Fruit fly (Drosophila melanogaster): Measurements from ENCODE around the gene CG13024.

CG13024 gene

dm6 chr3L:16782218-16782763 lies 46.6 kb downstream of the CG13024 start:
- no peak for TF ChIP-seq CTCF (optimal IDR thresholded peaks at IDR 0.05)
- no peak for TF ChIP-seq CG8478 (optimal IDR thresholded peaks at IDR 0.05)

- no peak for TF ChIP-seq CG8478 (optimal IDR thresholded peaks at IDR 0.05)
- TF ChIP-seq CTCF (optimal IDR thresholded peaks at IDR 0.05): no peak
These were observed 48.6 kb downstream of the CG13024 start for dm6 chr3L:16780317-16780716.

dm6 chr3L:16779704-16780173 lies 49.1 kb downstream of the CG13024 start, which contains the start of the genes mus302 and CG9705:
Gene mus302, minus strand, starts transcription at chr3L:16779736.
Gene CG9705, plus strand, starts transcription at chr3L:16780100.
- TF ChIP-seq CG8478 (optimal IDR thresholded peaks at IDR 0.05) (no peak), CTCF (optimal IDR thresholded peaks at IDR 0.05) (no peak)

dm6 chr3L:16772755-16773523 lies 55.9 kb downstream of the CG13024 start:
- TF ChIP-seq CG8478 (optimal IDR thresholded peaks at IDR 0.05) (no peak), CTCF (optimal IDR thresholded peaks at IDR 0.05) (no peak)

- no peak for TF ChIP-seq CG8478 (optimal IDR thresholded peaks at IDR 0.05)
- peak; percentile 88 to 94 for TF ChIP-seq CTCF (optimal IDR thresholded peaks at IDR 0.05)
These were observed 59.0 kb downstream of the CG13024 start for dm6 chr3L:16769866-16770265.

dm6 chr3L:16768001-16768652 lies 60.7 kb downstream of the CG13024 start:
- TF ChIP-seq CG8478 (optimal IDR thresholded peaks at IDR 0.05): no peak
- no peak for TF ChIP-seq CTCF (optimal IDR thresholded peaks at IDR 0.05)

- TF ChIP-seq CG8478 (optimal IDR thresholded peaks at IDR 0.05) (no peak), CTCF (optimal IDR thresholded peaks at IDR 0.05) (no peak)
These were observed 62.0 kb downstream of the CG13024 start for dm6 chr3L:16766901-16767300.

- TF ChIP-seq CTCF (optimal IDR thresholded peaks at IDR 0.05): no peak
- TF ChIP-seq CG8478 (optimal IDR thresholded peaks at IDR 0.05): no peak
These were observed 62.9 kb downstream of the CG13024 start, which contains the start of gene Nrt for dm6 chr3L:16765647-16766628. Gene Nrt, plus strand, starts transcription at chr3L:16766072.

- TF ChIP-seq CTCF (optimal IDR thresholded peaks at IDR 0.05) (no peak), CG8478 (optimal IDR thresholded peaks at IDR 0.05) (no peak)
These were observed 66.5 kb downstream of the CG13024 start for dm6 chr3L:16762203-16762997.

- TF ChIP-seq CG8478 (optimal IDR thresholded peaks at IDR 0.05): no peak
- no peak for TF ChIP-seq CTCF (optimal IDR thresholded peaks at IDR 0.05)
These were observed 68.6 kb downstream of the CG13024 start for dm6 chr3L:16760274-16760673.
